Fruit fly (Drosophila melanogaster): Measurements from ENCODE around the gene gnu.
A peak's percentile ranks its signal among the peaks of the same experiment; 100 is the strongest.

The gnu gene

dm6 chr3L:14786230-14786850 lies 16.8 kb downstream of the gnu start, which contains the start of the genes bmm and Tdrd3 (continued):
- TF ChIP-seq insv (GFP tag; optimal IDR thresholded peaks at IDR 0.05) (peak in 1 of 2 experiments; percentile 63), kay (GFP tag; optimal IDR thresholded peaks at IDR 0.05) (peak; percentile 50), Dref (GFP tag; IDR thresholded peaks at IDR 0.05) (peak; percentile 59), CG9817 (tag; optimal IDR thresholded peaks at IDR 0.05) (peak; percentile 86), trem (tag; optimal IDR thresholded peaks at IDR 0.05) (peak; percentile 93), grau (tag; optimal IDR thresholded peaks at IDR 0.05) (peak; percentile 90), HLHmδ (GFP tag; optimal IDR thresholded peaks at IDR 0.05) (peak; percentile 45), CG18011 (GFP tag; optimal IDR thresholded peaks at IDR 0.05) (peak; percentile 34), CG32772 (GFP tag; IDR thresholded peaks at IDR 0.05) (peak; percentile 79), aop (GFP tag; IDR thresholded peaks at IDR 0.05) (no peak), Hey (tag; optimal IDR thresholded peaks at IDR 0.05) (no peak), CG3065 (GFP tag; optimal IDR thresholded peaks at IDR 0.05) (no peak), slbo (GFP tag; IDR thresholded peaks at IDR 0.05) (peak; percentile 94), Mes4 (GFP tag; optimal IDR thresholded peaks at IDR 0.05) (no peak), ro (GFP tag; IDR thresholded peaks at IDR 0.05) (0 out of 2 replicates have a peak, but pooled peaks have one; percentile 19), tin (GFP tag; optimal IDR thresholded peaks at IDR 0.05) (peak; percentile 80), CG12219 (GFP tag; optimal IDR thresholded peaks at IDR 0.05) (no peak), Bteb2 (GFP tag; optimal IDR thresholded peaks at IDR 0.05) (peak; percentile 53), CG16863 (GFP tag; optimal IDR thresholded peaks at IDR 0.05) (no peak), danr (GFP tag; IDR thresholded peaks at IDR 0.05) (no peak), Dbx (GFP tag; IDR thresholded peaks at IDR 0.05) (peak; percentile 83), sima (GFP tag; optimal IDR thresholded peaks at IDR 0.05) (no peak), B-H1 (GFP tag; IDR thresholded peaks at IDR 0.05) (0 out of 3 replicates have a peak, but pooled peaks have one; percentile 43), Dip2 (GFP tag; IDR thresholded peaks at IDR 0.05) (no peak), CG14050 (GFP tag; IDR thresholded peaks at IDR 0.05) (no peak), dimm (GFP tag; IDR thresholded peaks at IDR 0.05) (0 out of 2 replicates have a peak, but pooled peaks have one; percentile 7), HmgZ (tag; optimal IDR thresholded peaks at IDR 0.05) (peak; percentile 73), pho (GFP tag; optimal IDR thresholded peaks at IDR 0.05) (peak; percentile 75), ranshi (GFP tag; IDR thresholded peaks at IDR 0.05) (peak; percentile 70; the same call in 1 of the 2 replicates), CG10267 (tag; optimal IDR thresholded peaks at IDR 0.05) (peak; percentile 88), CG4730 (GFP tag; IDR thresholded peaks at IDR 0.05) (peak; percentile 50; the same call in 1 of the 2 replicates), p53 (GFP tag; optimal IDR thresholded peaks at IDR 0.05) (no peak), br (optimal IDR thresholded peaks at IDR 0.05) (no peak), kah (GFP tag; optimal IDR thresholded peaks at IDR 0.05) (peak; percentile 48), ac (GFP tag; optimal IDR thresholded peaks at IDR 0.05) (no peak), CrebB (tag; optimal IDR thresholded peaks at IDR 0.05) (peak; percentile 51), CG4424 (GFP tag; optimal IDR thresholded peaks at IDR 0.05) (peak; percentile 76), cato (GFP tag; optimal IDR thresholded peaks at IDR 0.05; ENCODE audit: borderline replicate concordance) (peak; percentile 64), sob (GFP tag; IDR thresholded peaks at IDR 0.05) (peak; percentile 89), CG8478 (optimal IDR thresholded peaks at IDR 0.05) (no peak), Meics (GFP tag; optimal IDR thresholded peaks at IDR 0.05) (peak; percentile 89), CG17186 (GFP tag; optimal IDR thresholded peaks at IDR 0.05) (no peak), CG3407 (GFP tag; optimal IDR thresholded peaks at IDR 0.05) (peak; percentile 45), CG42726 (GFP tag; IDR thresholded peaks at IDR 0.05; ENCODE audit: partially characterized antibody) (peak; percentile 86), Gug (GFP tag; IDR thresholded peaks at IDR 0.05) (peak; percentile 92), CG4404 (GFP tag; IDR thresholded peaks at IDR 0.05) (peak; percentile 60), unpg (GFP tag; optimal IDR thresholded peaks at IDR 0.05) (peak; percentile 80), bcd (GFP tag; optimal IDR thresholded peaks at IDR 0.05) (peak; percentile 80), sc (optimal IDR thresholded peaks at IDR 0.05) (no peak), sc (GFP tag; optimal IDR thresholded peaks at IDR 0.05) (peak; percentile 27), z (GFP tag; IDR thresholded peaks at IDR 0.05) (no peak), Sry-β (GFP tag; optimal IDR thresholded peaks at IDR 0.05) (peak; percentile 54)

All from whole organism, embryonic.